Worm (Caenorhabditis elegans) whole organism, L2 larva: ENCODE results near the gene str-228.
A peak's percentile ranks its signal among the peaks of the same experiment; 100 is the strongest.

Experiments
- C34F6.9 ChIP-seq: fragments of 150-350 bp; optimal IDR thresholded peaks from 2 replicates; lab custom pipeline; 2014; ENCODE audit warnings: missing biosample characterization, missing genetic modification characterization
- F13H6.1 ChIP-seq: sonication (generic microtip); optimal IDR thresholded peaks from 2 replicates; lab custom pipeline; 2016; ENCODE audit warnings: missing genetic modification characterization, missing compliant biosample characterization
- R02D3.7 ChIP-seq: fragments of 150-350 bp; optimal IDR thresholded peaks from 2 replicates; lab custom pipeline; 2014; ENCODE audit warnings: missing biosample characterization, missing genetic modification characterization
- Y55F3AM.14 ChIP-seq: fragments of 200-800 bp; sonication (Bioruptor generic); optimal IDR thresholded peaks from 2 replicates; lab custom pipeline; 2018; ENCODE audit warnings: mild to moderate bottlenecking, missing genetic modification characterization, missing compliant biosample characterization
- ZK546.5 ChIP-seq: sonication (generic microtip); optimal IDR thresholded peaks from 2 replicates; lab custom pipeline; 2017; ENCODE audit warnings: missing biosample characterization, missing genetic modification characterization
- alr-1 ChIP-seq: fragments of 150-350 bp; optimal IDR thresholded peaks from 2 replicates; lab custom pipeline; 2014; ENCODE audit warnings: missing biosample characterization, missing genetic modification characterization
- aly-2 ChIP-seq: fragments of 150-350 bp; optimal IDR thresholded peaks from 2 replicates; lab custom pipeline; 2014; ENCODE audit warnings: missing biosample characterization, missing genetic modification characterization
- ama-1 ChIP-seq: fragments of 150-350 bp; optimal IDR thresholded peaks from 2 replicates; lab custom pipeline; 2018; ENCODE audit warnings: inconsistent platforms
- blmp-1 ChIP-seq: sonication (generic microtip); optimal IDR thresholded peaks from 2 replicates; lab custom pipeline; 2017; ENCODE audit warnings: missing genetic modification characterization, mild to moderate bottlenecking, missing compliant biosample characterization, antibody characterized with exemption, moderate library complexity; ENCODE audit not compliant: insufficient read depth
- ceh-16 ChIP-seq: fragments of 150-350 bp; optimal IDR thresholded peaks from 2 replicates; lab custom pipeline; 2014; ENCODE audit warnings: missing biosample characterization, missing genetic modification characterization
- ceh-82 ChIP-seq: fragments of 150-350 bp; optimal IDR thresholded peaks from 2 replicates; lab custom pipeline; 2014; ENCODE audit warnings: missing biosample characterization, missing genetic modification characterization
- crh-2 ChIP-seq: sonication (generic microtip); optimal IDR thresholded peaks from 2 replicates; lab custom pipeline; 2017; ENCODE audit warnings: missing biosample characterization, missing genetic modification characterization
- dmd-4 ChIP-seq: sonication (generic microtip); optimal IDR thresholded peaks from 2 replicates; lab custom pipeline; 2017; ENCODE audit warnings: missing biosample characterization, missing genetic modification characterization
- elt-1 ChIP-seq: fragments of 150-350 bp; optimal IDR thresholded peaks from 2 replicates; lab custom pipeline; 2014; ENCODE audit warnings: missing biosample characterization, missing genetic modification characterization
- elt-3 ChIP-seq: sonication (generic microtip); optimal IDR thresholded peaks from 2 replicates; lab custom pipeline; 2017; ENCODE audit warnings: missing biosample characterization, missing genetic modification characterization
- fos-1 ChIP-seq: fragments of 150-350 bp; optimal IDR thresholded peaks from 2 replicates; lab custom pipeline; 2014; ENCODE audit warnings: missing biosample characterization, missing genetic modification characterization
- gmeb-1 ChIP-seq: fragments of 150-350 bp; optimal IDR thresholded peaks from 2 replicates; lab custom pipeline; 2014; ENCODE audit warnings: missing biosample characterization, missing genetic modification characterization
- lin-11 ChIP-seq: fragments of 150-350 bp; sonication (generic microtip); optimal IDR thresholded peaks from 2 replicates; lab custom pipeline; 2014; ENCODE audit warnings: missing biosample characterization, missing genetic modification characterization, inconsistent platforms, mixed read lengths
- lin-13 ChIP-seq: fragments of 150-350 bp; optimal IDR thresholded peaks from 2 replicates; lab custom pipeline; 2014; ENCODE audit warnings: missing biosample characterization, missing genetic modification reagents, missing genetic modification characterization
- lin-39 ChIP-seq: fragments of 150-350 bp; optimal IDR thresholded peaks from 2 replicates; lab custom pipeline; 2014; ENCODE audit warnings: missing biosample characterization, missing genetic modification reagents, missing genetic modification characterization
- lsy-2 ChIP-seq, 2 experiments: fragments of 150-350 bp in 1 of 2; sonication (generic microtip) in 1 of 2; optimal IDR thresholded peaks; 2 replicates each; lab custom pipeline; 2014 to 2017; ENCODE audit warnings: missing biosample characterization in 2 of 2, missing genetic modification characterization in 2 of 2
- mab-5 ChIP-seq: fragments of 150-350 bp; optimal IDR thresholded peaks from 2 replicates; lab custom pipeline; 2014; ENCODE audit warnings: missing biosample characterization, missing genetic modification characterization
- mbf-1 ChIP-seq: sonication (generic microtip); optimal IDR thresholded peaks from 2 replicates; lab custom pipeline; 2017; ENCODE audit warnings: missing biosample characterization, missing genetic modification characterization
- mdl-1 ChIP-seq, 2 experiments: fragments of 150-350 bp in 1 of 2; sonication (generic microtip) in 1 of 2; optimal IDR thresholded peaks; 2 replicates each; lab custom pipeline; 2017; ENCODE audit warnings: missing biosample characterization in 2 of 2, missing genetic modification characterization in 2 of 2
- nhr-10 ChIP-seq: sonication (generic microtip); optimal IDR thresholded peaks from 2 replicates; lab custom pipeline; 2017; ENCODE audit warnings: missing biosample characterization, missing genetic modification characterization
- nhr-11 ChIP-seq: fragments of 150-350 bp; optimal IDR thresholded peaks from 2 replicates; lab custom pipeline; 2014; ENCODE audit warnings: missing biosample characterization, missing genetic modification characterization
- nhr-12 ChIP-seq: fragments of 150-350 bp; optimal IDR thresholded peaks from 2 replicates; lab custom pipeline; 2014; ENCODE audit warnings: missing biosample characterization, missing genetic modification characterization
- nhr-129 ChIP-seq: fragments of 150-350 bp; optimal IDR thresholded peaks from 2 replicates; lab custom pipeline; 2014; ENCODE audit warnings: missing biosample characterization, missing genetic modification characterization
- nhr-21 ChIP-seq: fragments of 150-350 bp; optimal IDR thresholded peaks from 2 replicates; lab custom pipeline; 2014; ENCODE audit warnings: missing biosample characterization, missing genetic modification characterization
- nhr-237 ChIP-seq: fragments of 150-350 bp; optimal IDR thresholded peaks from 2 replicates; lab custom pipeline; 2014; ENCODE audit warnings: missing biosample characterization, missing genetic modification characterization
- nhr-25 ChIP-seq: fragments of 150-350 bp; sonication (generic microtip); optimal IDR thresholded peaks from 3 replicates; lab custom pipeline; 2014; ENCODE audit warnings: missing biosample characterization, missing genetic modification characterization
- nhr-6 ChIP-seq: fragments of 150-350 bp; optimal IDR thresholded peaks from 2 replicates; lab custom pipeline; 2014; ENCODE audit warnings: missing biosample characterization, missing genetic modification characterization
- nhr-77 ChIP-seq: fragments of 150-350 bp; optimal IDR thresholded peaks from 2 replicates; lab custom pipeline; 2014; ENCODE audit warnings: missing biosample characterization, missing genetic modification characterization
- peb-1 ChIP-seq: fragments of 150-350 bp; optimal IDR thresholded peaks from 2 replicates; lab custom pipeline; 2014; ENCODE audit warnings: missing biosample characterization, missing genetic modification characterization
- sem-4 ChIP-seq: fragments of 150-350 bp; optimal IDR thresholded peaks from 2 replicates; lab custom pipeline; 2014; ENCODE audit warnings: missing biosample characterization, missing genetic modification reagents, missing genetic modification characterization
- skn-1 ChIP-seq: sonication (generic microtip); optimal IDR thresholded peaks from 2 replicates; lab custom pipeline; 2017; ENCODE audit warnings: missing biosample characterization, missing genetic modification characterization
- sma-3 ChIP-seq: sonication (generic microtip); optimal IDR thresholded peaks from 2 replicates; lab custom pipeline; 2016; ENCODE audit warnings: missing genetic modification reagents, missing genetic modification characterization, missing compliant biosample characterization
- sma-9 ChIP-seq, 2 experiments: fragments of 150-350 bp in 1 of 2; sonication (generic microtip) in 1 of 2; optimal IDR thresholded peaks; 2 replicates each; lab custom pipeline; 2014 to 2016; ENCODE audit warnings: missing genetic modification characterization in 2 of 2, mild to moderate bottlenecking in 1 of 2, missing biosample characterization in 1 of 2, missing compliant biosample characterization in 1 of 2, missing genetic modification reagents in 1 of 2, moderate library complexity in 1 of 2
- snpc-4 ChIP-seq: fragments of 150-350 bp; optimal IDR thresholded peaks from 2 replicates; lab custom pipeline; 2014; ENCODE audit warnings: missing biosample characterization, missing genetic modification characterization
- unc-39 ChIP-seq: fragments of 150-350 bp; optimal IDR thresholded peaks from 2 replicates; lab custom pipeline; 2014; ENCODE audit warnings: missing biosample characterization, missing genetic modification characterization
- unc-55 ChIP-seq: fragments of 150-350 bp; sonication (generic microtip); optimal IDR thresholded peaks from 3 replicates; lab custom pipeline; 2014; ENCODE audit warnings: missing biosample characterization, missing genetic modification reagents, missing genetic modification characterization
- unc-62 ChIP-seq: fragments of 150-350 bp; optimal IDR thresholded peaks from 2 replicates; lab custom pipeline; 2014; ENCODE audit warnings: missing biosample characterization, missing genetic modification reagents, missing genetic modification characterization
- ztf-1 ChIP-seq: fragments of 200-800 bp; sonication (Bioruptor generic); conservative IDR thresholded peaks from 2 replicates; pipeline ENCODE4 v1.3.6; 2022; ENCODE audit warnings: missing genetic modification characterization, missing compliant biosample characterization
- ztf-11 ChIP-seq: sonication (generic microtip); optimal IDR thresholded peaks from 2 replicates; lab custom pipeline; 2017; ENCODE audit warnings: missing biosample characterization, missing genetic modification characterization
- ztf-4 ChIP-seq: fragments of 150-350 bp; optimal IDR thresholded peaks from 2 replicates; lab custom pipeline; 2014; ENCODE audit warnings: missing biosample characterization, missing genetic modification characterization

The str-228 gene

ce11 chrV:3509878-3510277 lies at the start of gene str-228:
Gene str-228 (plus strand): TSS chrV:3510178.
- TF ChIP-seq skn-1 (tag; lab: Kevin White, UChicago) (no peak), lin-13 (no peak), sma-9 (GFP tag; optimal IDR thresholded peaks at IDR 0.05; lab: Kevin White, UChicago) (no peak), sma-9 (tag; optimal IDR thresholded peaks at IDR 0.05; lab: Kevin White, UChicago) (no peak), nhr-11 (tag; lab: Kevin White, UChicago) (no peak), ceh-16 (no peak), ztf-11 (tag; lab: Kevin White, UChicago) (no peak), mdl-1 (tag; optimal IDR thresholded peaks at IDR 0.05; lab: Kevin White, UChicago) (no peak)
- TF ChIP-seq, all 48 proteins: peak for 0

ce11 chrV:3463514-3463913 lies 46.5 kb upstream of the str-228 start, which contains the start of gene slc-28.1:
Gene slc-28.1 (plus strand): TSS chrV:3463814.
- TF ChIP-seq sma-9 (GFP tag; optimal IDR thresholded peaks at IDR 0.05; lab: Kevin White, UChicago), result no peak
- TF ChIP-seq sma-9 (tag; optimal IDR thresholded peaks at IDR 0.05; lab: Kevin White, UChicago), result no peak
- no peak for TF ChIP-seq nhr-237 (tag; lab: Kevin White, UChicago)
- TF ChIP-seq nhr-21 (tag; lab: Kevin White, UChicago), result no peak
- TF ChIP-seq C34F6.9 (tag; lab: Kevin White, UChicago), result no peak
- TF ChIP-seq mdl-1 (tag; optimal IDR thresholded peaks at IDR 0.05; lab: Kevin White, UChicago), result no peak
- no peak for TF ChIP-seq sem-4 (tag; lab: Kevin White, UChicago)

ce11 chrV:3464897-3465296 lies 45.1 kb upstream of the str-228 start:
- TF ChIP-seq lin-13 (no peak), ztf-11 (tag; lab: Kevin White, UChicago) (no peak), unc-39 (tag; lab: Kevin White, UChicago) (no peak), F13H6.1 (tag; lab: Kevin White, UChicago) (no peak), fos-1 (tag; lab: Kevin White, UChicago) (no peak), dmd-4 (tag; lab: Kevin White, UChicago) (no peak), gmeb-1 (tag; lab: Kevin White, UChicago) (no peak), nhr-21 (tag; lab: Kevin White, UChicago) (no peak), Y55F3AM.14 (GFP tag; lab: Kevin White, UChicago) (no peak), sma-3 (no peak), elt-1 (tag; lab: Kevin White, UChicago) (no peak), aly-2 (tag; lab: Kevin White, UChicago) (no peak), lin-11 (no peak), ZK546.5 (tag; lab: Kevin White, UChicago) (no peak), peb-1 (no peak)

- TF ChIP-seq Y55F3AM.14 (GFP tag; lab: Kevin White, UChicago), result no peak
- no peak for TF ChIP-seq lin-39 (tag; lab: Kevin White, UChicago)
- TF ChIP-seq fos-1 (tag; lab: Kevin White, UChicago), result peak; percentile 41
- TF ChIP-seq elt-1 (tag; lab: Kevin White, UChicago), result no peak
- TF ChIP-seq mab-5, result no peak
- no peak for TF ChIP-seq lin-11
- no peak for TF ChIP-seq ztf-11 (tag; lab: Kevin White, UChicago)
- no peak for TF ChIP-seq sem-4 (tag; lab: Kevin White, UChicago)
- TF ChIP-seq dmd-4 (tag; lab: Kevin White, UChicago), result no peak
- no peak for TF ChIP-seq snpc-4 (tag; lab: Kevin White, UChicago)
- no peak for TF ChIP-seq nhr-10
- no peak for TF ChIP-seq sma-3
- TF ChIP-seq lin-13, result no peak
- TF ChIP-seq lsy-2 (tag; optimal IDR thresholded peaks at IDR 0.05; lab: Kevin White, UChicago), result no peak
- TF ChIP-seq nhr-129 (tag; lab: Kevin White, UChicago), result peak; percentile 39
- no peak for TF ChIP-seq nhr-6 (tag; lab: Kevin White, UChicago)
- TF ChIP-seq alr-1 (tag; lab: Kevin White, UChicago), result no peak
- no peak for TF ChIP-seq nhr-77 (tag; lab: Kevin White, UChicago)
- TF ChIP-seq crh-2, result peak; percentile 22
- no peak for TF ChIP-seq mbf-1
- TF ChIP-seq gmeb-1 (tag; lab: Kevin White, UChicago), result peak; percentile 61
- no peak for TF ChIP-seq ceh-82 (tag; lab: Kevin White, UChicago)
- TF ChIP-seq blmp-1 (tag; lab: Kevin White, UChicago), result peak; percentile 61
- TF ChIP-seq R02D3.7, result no peak
- TF ChIP-seq sma-9 (GFP tag; optimal IDR thresholded peaks at IDR 0.05; lab: Kevin White, UChicago), result peak; percentile 73
- no peak for TF ChIP-seq sma-9 (tag; optimal IDR thresholded peaks at IDR 0.05; lab: Kevin White, UChicago)
- no peak for TF ChIP-seq nhr-25
- no peak for TF ChIP-seq nhr-237 (tag; lab: Kevin White, UChicago)
- TF ChIP-seq C34F6.9 (tag; lab: Kevin White, UChicago), result no peak
- no peak for TF ChIP-seq ceh-16
- no peak for TF ChIP-seq nhr-12 (tag; lab: Kevin White, UChicago)
- TF ChIP-seq unc-55, result no peak
- TF ChIP-seq peb-1, result no peak
- TF ChIP-seq elt-3 (tag; lab: Kevin White, UChicago), result no peak
- no peak for TF ChIP-seq unc-62
- no peak for TF ChIP-seq ZK546.5 (tag; lab: Kevin White, UChicago)
- TF ChIP-seq ama-1 (lab: Kevin White, UChicago), result no peak
- no peak for TF ChIP-seq ztf-1
- no peak for TF ChIP-seq ztf-4 (tag; lab: Kevin White, UChicago)
- TF ChIP-seq F13H6.1 (tag; lab: Kevin White, UChicago), result peak; percentile 4
Measured at ce11 chrV:3468436-3468835, 41.5 kb upstream of the str-228 start, which contains the start of gene gst-33. Gene gst-33 (minus strand): TSS chrV:3468562.
